Fruit fly (Drosophila melanogaster) whole organism, prepupa: ENCODE results near the gene Mocs1.

ENCODE experiments used
- Blimp-1 ChIP-seq: fragments of 200-800 bp; sonication (Bioruptor generic); optimal IDR thresholded peaks from 3 replicates; lab custom pipeline; 2017; ENCODE audit warnings: missing biosample characterization, missing genetic modification characterization, mild to moderate bottlenecking, moderate library complexity, missing genetic modification reagents
- CG10631 ChIP-seq: fragments of 200-800 bp; sonication (Bioruptor generic); optimal IDR thresholded peaks from 2 replicates; lab custom pipeline; 2016; ENCODE audit warnings: missing biosample characterization, missing genetic modification characterization
- CG10669 ChIP-seq: fragments of 200-800 bp; sonication (Bioruptor generic); optimal IDR thresholded peaks from 3 replicates; lab custom pipeline; 2018; ENCODE audit warnings: missing biosample characterization, mild to moderate bottlenecking, missing genetic modification characterization, moderate library complexity
- CG11294 ChIP-seq: fragments of 200-800 bp; sonication (Bioruptor generic); IDR thresholded peaks from 2 replicates; pipeline ENCODE4 v1.3.6; 2022; ENCODE audit warnings: missing biosample characterization, missing genetic modification characterization
- CG11902 ChIP-seq: fragments of 200-800 bp; sonication (Bioruptor generic); optimal IDR thresholded peaks from 3 replicates; lab custom pipeline; 2016; ENCODE audit warnings: missing biosample characterization, missing genetic modification characterization
- CG15336 ChIP-seq: fragments of 200-800 bp; sonication (Bioruptor generic); IDR thresholded peaks from 2 replicates; pipeline ENCODE4 v1.3.6; 2022; ENCODE audit warnings: missing biosample characterization, missing genetic modification characterization
- CG16779 ChIP-seq: fragments of 200-800 bp; sonication (Bioruptor generic); optimal IDR thresholded peaks from 3 replicates; lab custom pipeline; 2017; ENCODE audit warnings: missing biosample characterization, mild to moderate bottlenecking, missing genetic modification characterization
- CG31627 ChIP-seq: fragments of 200-800 bp; sonication (Bioruptor generic); optimal IDR thresholded peaks from 3 replicates; lab custom pipeline; 2016; ENCODE audit warnings: missing biosample characterization, missing genetic modification characterization
- CG32006 ChIP-seq: fragments of 200-800 bp; sonication (Bioruptor generic); optimal IDR thresholded peaks from 3 replicates; lab custom pipeline; 2017; ENCODE audit warnings: missing biosample characterization, mild to moderate bottlenecking, missing genetic modification characterization
- CG34406 ChIP-seq: fragments of 200-800 bp; sonication (Bioruptor generic); optimal IDR thresholded peaks from 3 replicates; lab custom pipeline; 2016; ENCODE audit warnings: missing biosample characterization, missing genetic modification characterization
- CG3919 ChIP-seq: fragments of 200-800 bp; sonication (Bioruptor generic); optimal IDR thresholded peaks from 3 replicates; lab custom pipeline; 2016; ENCODE audit warnings: missing biosample characterization, missing genetic modification characterization
- CG4318 ChIP-seq: fragments of 200-800 bp; sonication (Bioruptor generic); optimal IDR thresholded peaks from 3 replicates; lab custom pipeline; 2017; ENCODE audit warnings: missing biosample characterization, mild to moderate bottlenecking, missing genetic modification characterization
- CG6163 ChIP-seq: fragments of 200-800 bp; sonication (Bioruptor generic); IDR thresholded peaks from 3 replicates; pipeline ENCODE4 v1.3.6; 2022; ENCODE audit warnings: missing biosample characterization, missing genetic modification characterization
- CG6276 ChIP-seq: fragments of 200-800 bp; sonication (Bioruptor generic); optimal IDR thresholded peaks from 2 replicates; lab custom pipeline; 2017; ENCODE audit warnings: missing biosample characterization, mild to moderate bottlenecking, missing genetic modification characterization
- CG7368 ChIP-seq: fragments of 200-800 bp; sonication (Bioruptor generic); optimal IDR thresholded peaks from 3 replicates; lab custom pipeline; 2016; ENCODE audit warnings: missing biosample characterization, missing genetic modification characterization
- CG8119 ChIP-seq: fragments of 200-800 bp; sonication (Bioruptor generic); IDR thresholded peaks from 3 replicates; pipeline ENCODE4 v1.3.6; 2022; ENCODE audit warnings: missing biosample characterization, missing genetic modification characterization
- CG9139 ChIP-seq: fragments of 200-800 bp; sonication (Bioruptor generic); optimal IDR thresholded peaks from 3 replicates; lab custom pipeline; 2017; ENCODE audit warnings: missing biosample characterization, mild to moderate bottlenecking, missing genetic modification characterization
- Eip78C ChIP-seq: fragments of 200-800 bp; sonication (Bioruptor generic); peaks from one replicate; lab custom pipeline; 2016; ENCODE audit warnings: missing biosample characterization, missing genetic modification characterization
- Eip93F ChIP-seq: fragments of 200-800 bp; sonication (Bioruptor generic); optimal IDR thresholded peaks from 2 replicates; lab custom pipeline; 2016; ENCODE audit warnings: missing biosample characterization, mild to moderate bottlenecking, missing genetic modification characterization
- Gug ChIP-seq: fragments of 200-800 bp; sonication (Bioruptor generic); IDR thresholded peaks from 2 replicates; pipeline ENCODE4 v1.3.6; 2022; ENCODE audit warnings: missing biosample characterization, missing genetic modification characterization
- Hr4 ChIP-seq: fragments of 200-800 bp; sonication (Bioruptor generic); optimal IDR thresholded peaks from 3 replicates; lab custom pipeline; 2016; ENCODE audit warnings: missing biosample characterization, missing genetic modification characterization
- Lpt ChIP-seq: fragments of 200-800 bp; sonication (Bioruptor generic); optimal IDR thresholded peaks from 3 replicates; lab custom pipeline; 2016; ENCODE audit warnings: missing biosample characterization, missing genetic modification characterization
- OdsH ChIP-seq: fragments of 200-800 bp; sonication (Bioruptor generic); optimal IDR thresholded peaks from 3 replicates; lab custom pipeline; 2016; ENCODE audit warnings: missing biosample characterization, missing genetic modification characterization
- Smox ChIP-seq: fragments of 200-800 bp; sonication (Bioruptor generic); optimal IDR thresholded peaks from 3 replicates; lab custom pipeline; 2016; ENCODE audit warnings: missing biosample characterization, missing genetic modification characterization
- Sox102F ChIP-seq: fragments of 200-800 bp; sonication (Bioruptor generic); optimal IDR thresholded peaks from 2 replicates; lab custom pipeline; 2016; ENCODE audit warnings: missing biosample characterization, mild to moderate bottlenecking, missing genetic modification characterization
- Sox14 ChIP-seq: fragments of 200-800 bp; sonication (Bioruptor generic); optimal IDR thresholded peaks from 3 replicates; lab custom pipeline; 2016; ENCODE audit warnings: missing biosample characterization, missing genetic modification characterization
- cyc ChIP-seq: fragments of 200-800 bp; sonication (Bioruptor generic); optimal IDR thresholded peaks from 3 replicates; lab custom pipeline; 2016; ENCODE audit warnings: missing biosample characterization, missing genetic modification characterization
- dac ChIP-seq: fragments of 200-800 bp; sonication (Bioruptor generic); optimal IDR thresholded peaks from 2 replicates; lab custom pipeline; 2017; ENCODE audit warnings: missing biosample characterization, mild to moderate bottlenecking, missing genetic modification characterization
- dsx ChIP-seq: fragments of 200-800 bp; optimal IDR thresholded peaks from 3 replicates; lab custom pipeline; 2019; ENCODE audit warnings: missing biosample characterization, mild to moderate bottlenecking, missing genetic modification characterization, moderate library complexity; ENCODE audit not compliant: poor library complexity, severe bottlenecking
- eg ChIP-seq: fragments of 200-800 bp; sonication (Bioruptor generic); IDR thresholded peaks from 3 replicates; pipeline ENCODE4 v1.3.6; 2022; ENCODE audit warnings: missing biosample characterization, missing genetic modification characterization
- esn ChIP-seq: fragments of 200-800 bp; sonication (Bioruptor generic); optimal IDR thresholded peaks from 2 replicates; lab custom pipeline; 2016; ENCODE audit warnings: missing biosample characterization, mild to moderate bottlenecking, missing genetic modification characterization, moderate library complexity
- fd59A ChIP-seq: fragments of 200-800 bp; sonication (Bioruptor generic); optimal IDR thresholded peaks from 2 replicates; lab custom pipeline; 2017; ENCODE audit warnings: missing biosample characterization, mild to moderate bottlenecking, missing genetic modification characterization, missing genetic modification reagents
- fkh ChIP-seq: fragments of 200-800 bp; sonication (Bioruptor generic); optimal IDR thresholded peaks from 3 replicates; lab custom pipeline; 2017; ENCODE audit warnings: missing biosample characterization, mild to moderate bottlenecking, missing genetic modification characterization, moderate library complexity
- net ChIP-seq: fragments of 200-800 bp; sonication (Bioruptor generic); optimal IDR thresholded peaks from 3 replicates; lab custom pipeline; 2016; ENCODE audit warnings: missing biosample characterization, missing genetic modification characterization
- ss ChIP-seq, 2 experiments: fragments of 200-800 bp; sonication (Bioruptor generic); optimal IDR thresholded peaks; 2 replicates in 1 of 2; 3 replicates in 1 of 2; lab custom pipeline; 2017 to 2018; ENCODE audit warnings: mild to moderate bottlenecking in 2 of 2, missing biosample characterization in 2 of 2, missing genetic modification characterization in 2 of 2, moderate library complexity in 1 of 2
- topi ChIP-seq: fragments of 200-800 bp; sonication (Bioruptor generic); optimal IDR thresholded peaks from 3 replicates; lab custom pipeline; 2016; ENCODE audit warnings: missing biosample characterization, missing genetic modification characterization
- vri ChIP-seq: fragments of 200-800 bp; sonication (Bioruptor generic); optimal IDR thresholded peaks from 3 replicates; lab custom pipeline; 2016; ENCODE audit warnings: missing biosample characterization, mild to moderate bottlenecking, missing genetic modification characterization

Gene Mocs1

dm6 chr3L:11049414-11049813 is 20.9 kb upstream of the Mocs1 start:
- TF ChIP-seq esn (GFP tag; lab: Kevin White, UChicago) (no peak), net (no peak), fkh (GFP tag; lab: Kevin White, UChicago) (peak; percentile 79), CG34406 (GFP tag; lab: Kevin White, UChicago) (no peak), Sox14 (GFP tag; lab: Kevin White, UChicago) (no peak), CG4318 (GFP tag; lab: Kevin White, UChicago) (no peak)

DNA sequence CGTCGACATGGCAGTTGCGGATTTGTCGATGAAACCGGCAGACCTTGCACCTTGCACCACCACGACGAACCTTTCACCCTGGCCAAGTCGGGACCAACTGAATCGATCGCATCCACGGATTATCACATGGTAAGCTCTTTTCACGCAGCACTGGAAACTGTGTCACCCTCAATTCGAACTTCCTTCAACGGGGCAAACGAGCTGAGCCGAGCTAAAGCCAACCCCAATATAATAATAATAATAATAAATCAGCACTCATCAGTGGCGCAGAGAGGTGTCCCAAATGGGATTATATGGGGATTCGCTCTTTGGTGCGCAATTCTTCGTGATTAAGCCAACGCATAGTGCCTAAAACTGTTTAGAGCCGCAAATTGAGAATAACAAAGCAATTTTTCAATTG is 19.1 kb upstream of the Mocs1 start, which contains the start of gene CG43693:
CG43693 (minus strand) TSS at position 101 of the 400 bp plus-strand sequence.
- TF ChIP-seq CG31627 (GFP tag; lab: Kevin White, UChicago): no peak
- TF ChIP-seq fd59A (GFP tag; lab: Kevin White, UChicago): no peak
- TF ChIP-seq, all 60 proteins: peak for 0

- TF ChIP-seq Blimp-1 (GFP tag; lab: Kevin White, UChicago) (no peak), CG16779 (tag; lab: Kevin White, UChicago) (peak; percentile 29), Hr4 (no peak), ss (GFP tag; optimal IDR thresholded peaks at IDR 0.05; lab: Kevin White, UChicago) (no peak), CG7368 (GFP tag; lab: Kevin White, UChicago) (no peak), CG10631 (GFP tag; lab: Kevin White, UChicago) (no peak), CG3919 (GFP tag; lab: Kevin White, UChicago) (peak; percentile 12), dac (GFP tag; lab: Kevin White, UChicago) (peak; percentile 17), CG10669 (no peak), CG6163 (GFP tag; lab: Robert Waterston, UW) (peak; percentile 71; the same call in 2 of the 3 replicates), Lpt (peak; percentile 18), topi (GFP tag; lab: Kevin White, UChicago) (no peak), Eip93F (GFP tag; lab: Kevin White, UChicago) (no peak), Smox (GFP tag; lab: Kevin White, UChicago) (no peak), Sox14 (GFP tag; lab: Kevin White, UChicago) (no peak), Sox102F (GFP tag; lab: Kevin White, UChicago) (no peak), CG9139 (GFP tag; lab: Kevin White, UChicago) (no peak), CG6276 (peak; percentile 75), CG15336 (GFP tag; lab: Robert Waterston, UW) (peak; percentile 69), eg (peak; percentile 74), CG32006 (GFP tag; lab: Kevin White, UChicago) (peak; percentile 15), CG31627 (GFP tag; lab: Kevin White, UChicago) (no peak), CG8119 (peak; percentile 64), OdsH (GFP tag; lab: Kevin White, UChicago) (no peak), fkh (GFP tag; lab: Kevin White, UChicago) (no peak), cyc (GFP tag; lab: Kevin White, UChicago) (no peak), vri (GFP tag; lab: Kevin White, UChicago) (no peak), CG11902 (GFP tag; lab: Kevin White, UChicago) (no peak), Eip78C (GFP tag; lab: Kevin White, UChicago) (peak; percentile 47), dsx (no peak), Gug (GFP tag; lab: Robert Waterston, UW) (peak; percentile 24; the same call in 1 of the 2 replicates), CG11294 (GFP tag; lab: Robert Waterston, UW) (0 out of 2 replicates have a peak, but pooled peaks have one; percentile 7)
Measured at dm6 chr3L:11052760-11053259, 17.5 kb upstream of the Mocs1 start.
